Fruit fly (Drosophila melanogaster) whole organism, embryonic: ENCODE measurements around the gene MESR6.

Source experiments
- Aef1 ChIP-seq: fragments of 200-800 bp; sonication (Bioruptor generic); IDR thresholded peaks from 3 replicates; pipeline ENCODE4 v1.3.6; 2022; ENCODE audit warnings: missing biosample characterization, missing genetic modification characterization
- CG10366 ChIP-seq: fragments of 200-800 bp; sonication (Bioruptor generic); IDR thresholded peaks from 2 replicates; pipeline ENCODE4 v1.3.6; 2022; ENCODE audit warnings: missing biosample characterization, missing genetic modification characterization
- CG10543 ChIP-seq: fragments of 200-800 bp; sonication (Bioruptor generic); optimal IDR thresholded peaks from 3 replicates; lab custom pipeline; 2017; ENCODE audit warnings: missing biosample characterization, mild to moderate bottlenecking, missing genetic modification characterization, moderate library complexity
- CG12104 ChIP-seq: fragments of 200-800 bp; sonication (Bioruptor generic); optimal IDR thresholded peaks from 3 replicates; lab custom pipeline; 2016; ENCODE audit warnings: missing biosample characterization, missing genetic modification characterization
- CG12299 ChIP-seq: fragments of 200-800 bp; sonication (Bioruptor generic); optimal IDR thresholded peaks from 2 replicates; lab custom pipeline; 2018; ENCODE audit warnings: missing biosample characterization, mild to moderate bottlenecking, missing genetic modification characterization
- CG16779 ChIP-seq: fragments of 200-800 bp; sonication (Bioruptor generic); IDR thresholded peaks from 2 replicates; pipeline ENCODE4 v1.3.6; 2022; ENCODE audit warnings: missing biosample characterization, missing genetic modification characterization
- CG2202 ChIP-seq: fragments of 200-800 bp; sonication (Bioruptor generic); optimal IDR thresholded peaks from 2 replicates; lab custom pipeline; 2018; ENCODE audit warnings: missing biosample characterization, mild to moderate bottlenecking, missing genetic modification characterization
- CG30020 ChIP-seq: fragments of 200-800 bp; optimal IDR thresholded peaks from 2 replicates; lab custom pipeline; 2019; ENCODE audit warnings: missing biosample characterization, mild to moderate bottlenecking, missing genetic modification characterization, moderate library complexity
- CG31365 ChIP-seq: fragments of 200-800 bp; sonication (Bioruptor generic); optimal IDR thresholded peaks from 2 replicates; lab custom pipeline; 2018; ENCODE audit warnings: missing biosample characterization, mild to moderate bottlenecking, missing genetic modification characterization
- CG31388 ChIP-seq: fragments of 200-800 bp; sonication (Bioruptor generic); optimal IDR thresholded peaks from 2 replicates; lab custom pipeline; 2016; ENCODE audit warnings: missing biosample characterization, missing genetic modification characterization
- CG3995 ChIP-seq: fragments of 200-800 bp; sonication (Bioruptor generic); optimal IDR thresholded peaks from 3 replicates; lab custom pipeline; 2016; ENCODE audit warnings: missing biosample characterization, missing genetic modification characterization
- CG4328 ChIP-seq: fragments of 200-800 bp; sonication (Bioruptor generic); optimal IDR thresholded peaks from 3 replicates; lab custom pipeline; 2017; ENCODE audit warnings: missing biosample characterization, missing genetic modification reagents, missing genetic modification characterization
- CG43689 ChIP-seq: fragments of 200-800 bp; sonication (Bioruptor generic); IDR thresholded peaks from 2 replicates; pipeline ENCODE4 v1.3.6; 2022; ENCODE audit warnings: missing biosample characterization, missing genetic modification characterization
- CG7928 ChIP-seq: fragments of 200-800 bp; sonication (Bioruptor generic); optimal IDR thresholded peaks from 2 replicates; lab custom pipeline; 2017; ENCODE audit warnings: missing biosample characterization, mild to moderate bottlenecking, missing genetic modification characterization
- CG8388 ChIP-seq: fragments of 200-800 bp; sonication (Bioruptor generic); optimal IDR thresholded peaks from 2 replicates; lab custom pipeline; 2019; ENCODE audit warnings: missing biosample characterization, mild to moderate bottlenecking, missing genetic modification characterization, moderate library complexity
- CG9215 ChIP-seq: fragments of 200-800 bp; sonication (Bioruptor generic); IDR thresholded peaks from 2 replicates; pipeline ENCODE4 v1.3.6; 2022; ENCODE audit warnings: missing biosample characterization, missing genetic modification characterization
- CHES-1-like ChIP-seq: fragments of 200-800 bp; sonication (Bioruptor generic); optimal IDR thresholded peaks from 2 replicates; lab custom pipeline; 2016; ENCODE audit warnings: missing biosample characterization, missing genetic modification characterization
- D ChIP-seq, 2 experiments: fragments of 200-800 bp in 1 of 2; fragments of >200 bp in 1 of 2; sonication (Bioruptor generic) in 1 of 2; optimal IDR thresholded peaks; 2 replicates in 1 of 2; 3 replicates in 1 of 2; lab custom pipeline; 2017; ENCODE audit warnings: mild to moderate bottlenecking in 1 of 2, missing biosample characterization in 1 of 2, missing genetic modification characterization in 1 of 2, missing genetic modification reagents in 1 of 2
- Dref ChIP-seq: fragments of 200-800 bp; sonication (Bioruptor generic); IDR thresholded peaks from 2 replicates; pipeline ENCODE4 v1.3.6; 2022; ENCODE audit warnings: missing biosample characterization, missing genetic modification characterization
- Drgx ChIP-seq: fragments of 200-800 bp; sonication (Bioruptor generic); IDR thresholded peaks from 2 replicates; pipeline ENCODE4 v1.3.6; 2022; ENCODE audit warnings: missing biosample characterization, missing genetic modification characterization
- Gsc ChIP-seq: fragments of 200-800 bp; sonication (Bioruptor generic); IDR thresholded peaks from 2 replicates; pipeline ENCODE4 v1.3.6; 2022; ENCODE audit warnings: missing biosample characterization, missing genetic modification characterization
- MESR4 ChIP-seq: fragments of 200-800 bp; sonication (Bioruptor generic); optimal IDR thresholded peaks from 2 replicates; lab custom pipeline; 2018; ENCODE audit warnings: missing biosample characterization, mild to moderate bottlenecking, missing genetic modification characterization, moderate library complexity
- Mrtf ChIP-seq: fragments of 200-800 bp; sonication (Bioruptor generic); IDR thresholded peaks from 3 replicates; pipeline ENCODE4 v1.3.6; 2022; ENCODE audit warnings: missing biosample characterization, missing genetic modification characterization
- NC2β ChIP-seq: fragments of 200-800 bp; sonication (Bioruptor generic); optimal IDR thresholded peaks from 2 replicates; lab custom pipeline; 2016; ENCODE audit warnings: missing biosample characterization, missing genetic modification characterization
- NK7.1 ChIP-seq: fragments of 200-800 bp; sonication (Bioruptor generic); optimal IDR thresholded peaks from 3 replicates; lab custom pipeline; 2016; ENCODE audit warnings: missing biosample characterization, missing genetic modification characterization
- Optix ChIP-seq: fragments of 200-800 bp; sonication (Bioruptor generic); IDR thresholded peaks from 3 replicates; pipeline ENCODE4 v1.3.6; 2022; ENCODE audit warnings: missing biosample characterization, missing genetic modification characterization
- Ravus ChIP-seq: fragments of 200-800 bp; sonication (Bioruptor generic); IDR thresholded peaks from 2 replicates; pipeline ENCODE4 v1.3.6; 2022; ENCODE audit warnings: missing biosample characterization, missing genetic modification characterization
- Six4 ChIP-seq: fragments of 200-800 bp; sonication (Bioruptor generic); optimal IDR thresholded peaks from 2 replicates; lab custom pipeline; 2016; ENCODE audit warnings: missing biosample characterization, missing genetic modification characterization
- Tbp ChIP-seq: fragments of >200 bp; optimal IDR thresholded peaks from 2 replicates; lab custom pipeline; 2018; ENCODE audit warnings: missing biosample characterization, missing genetic modification characterization
- bab2 ChIP-seq: fragments of 200-800 bp; sonication (Bioruptor generic); optimal IDR thresholded peaks from 2 replicates; lab custom pipeline; 2016; ENCODE audit warnings: missing biosample characterization, missing genetic modification characterization
- chif ChIP-seq, 2 experiments: fragments of 200-800 bp; sonication (Bioruptor generic); optimal IDR thresholded peaks; 3 replicates each; lab custom pipeline; 2016; ENCODE audit warnings: missing biosample characterization in 2 of 2, missing genetic modification characterization in 2 of 2
- corto ChIP-seq: fragments of 200-800 bp; sonication (Bioruptor generic); optimal IDR thresholded peaks from 2 replicates; lab custom pipeline; 2016; ENCODE audit warnings: missing biosample characterization, mild to moderate bottlenecking, missing genetic modification characterization, moderate library complexity
- crc ChIP-seq: fragments of 200-800 bp; sonication (Bioruptor generic); optimal IDR thresholded peaks from 2 replicates; lab custom pipeline; 2016; ENCODE audit warnings: missing biosample characterization, missing genetic modification characterization
- danr ChIP-seq: fragments of 200-800 bp; sonication (Bioruptor generic); IDR thresholded peaks from 2 replicates; pipeline ENCODE4 v1.3.6; 2022; ENCODE audit warnings: missing biosample characterization, missing genetic modification characterization
- fd102C ChIP-seq: fragments of 200-800 bp; sonication (Bioruptor generic); optimal IDR thresholded peaks from 2 replicates; lab custom pipeline; 2018; ENCODE audit warnings: missing biosample characterization, mild to moderate bottlenecking, missing genetic modification characterization, moderate library complexity
- gt ChIP-seq: fragments of 200-800 bp; sonication (Bioruptor generic); IDR thresholded peaks from 2 replicates; pipeline ENCODE4 v1.3.6; 2022; ENCODE audit warnings: missing biosample characterization, missing genetic modification characterization
- hbn ChIP-seq: fragments of 200-800 bp; sonication (Bioruptor generic); IDR thresholded peaks from 2 replicates; pipeline ENCODE4 v1.3.6; 2022; ENCODE audit warnings: missing biosample characterization, missing genetic modification characterization; ENCODE audit not compliant: partially characterized antibody
- jing ChIP-seq: fragments of 200-800 bp; sonication (Bioruptor generic); optimal IDR thresholded peaks from 2 replicates; lab custom pipeline; 2018; ENCODE audit warnings: missing biosample characterization, mild to moderate bottlenecking, missing genetic modification characterization
- lola ChIP-seq, 3 experiments: fragments of >200 bp in 2 of 3; fragments of 200-800 bp in 1 of 3; sonication (Bioruptor generic) in 1 of 3; optimal IDR thresholded peaks; 2 replicates each; lab custom pipeline; 2017 to 2019; ENCODE audit warnings: missing biosample characterization in 3 of 3, missing genetic modification characterization in 3 of 3, mild to moderate bottlenecking in 1 of 3, moderate library complexity in 1 of 3
- pnt ChIP-seq: fragments of 200-800 bp; sonication (Bioruptor generic); optimal IDR thresholded peaks from 3 replicates; lab custom pipeline; 2016; ENCODE audit warnings: missing biosample characterization, missing genetic modification characterization
- pros ChIP-seq: fragments of 200-800 bp; sonication (Bioruptor generic); optimal IDR thresholded peaks from 3 replicates; lab custom pipeline; 2019; ENCODE audit warnings: missing biosample characterization, mild to moderate bottlenecking, missing genetic modification characterization, moderate library complexity
- ranshi ChIP-seq: fragments of 200-800 bp; sonication (Bioruptor generic); IDR thresholded peaks from 2 replicates; pipeline ENCODE4 v1.3.6; 2022; ENCODE audit warnings: missing biosample characterization, missing genetic modification characterization
- scrt ChIP-seq: fragments of 200-800 bp; sonication (Bioruptor generic); optimal IDR thresholded peaks from 2 replicates; lab custom pipeline; 2018; ENCODE audit warnings: missing biosample characterization, mild to moderate bottlenecking, missing genetic modification characterization, moderate library complexity
- seq ChIP-seq: fragments of 200-800 bp; sonication (Bioruptor generic); IDR thresholded peaks from 2 replicates; pipeline ENCODE4 v1.3.6; 2022; ENCODE audit warnings: missing biosample characterization, missing genetic modification characterization
- slou ChIP-seq: fragments of 200-800 bp; sonication (Bioruptor generic); optimal IDR thresholded peaks from 3 replicates; lab custom pipeline; 2016; ENCODE audit warnings: missing biosample characterization, missing genetic modification characterization
- sqz ChIP-seq: fragments of 200-800 bp; sonication (Bioruptor generic); optimal IDR thresholded peaks from 3 replicates; lab custom pipeline; 2018; ENCODE audit warnings: missing biosample characterization, mild to moderate bottlenecking, missing genetic modification characterization
- tin ChIP-seq: fragments of 200-800 bp; sonication (Bioruptor generic); optimal IDR thresholded peaks from 3 replicates; lab custom pipeline; 2016; ENCODE audit warnings: missing biosample characterization, missing genetic modification characterization
- toy ChIP-seq: fragments of 200-800 bp; sonication (Bioruptor generic); IDR thresholded peaks from 2 replicates; pipeline ENCODE4 v1.3.6; 2022; ENCODE audit warnings: missing biosample characterization, missing genetic modification characterization
- unpg ChIP-seq: fragments of 200-800 bp; sonication (Bioruptor generic); optimal IDR thresholded peaks from 3 replicates; lab custom pipeline; 2018; ENCODE audit warnings: missing biosample characterization, mild to moderate bottlenecking, missing genetic modification characterization, moderate library complexity

The MESR6 gene

DNA sequence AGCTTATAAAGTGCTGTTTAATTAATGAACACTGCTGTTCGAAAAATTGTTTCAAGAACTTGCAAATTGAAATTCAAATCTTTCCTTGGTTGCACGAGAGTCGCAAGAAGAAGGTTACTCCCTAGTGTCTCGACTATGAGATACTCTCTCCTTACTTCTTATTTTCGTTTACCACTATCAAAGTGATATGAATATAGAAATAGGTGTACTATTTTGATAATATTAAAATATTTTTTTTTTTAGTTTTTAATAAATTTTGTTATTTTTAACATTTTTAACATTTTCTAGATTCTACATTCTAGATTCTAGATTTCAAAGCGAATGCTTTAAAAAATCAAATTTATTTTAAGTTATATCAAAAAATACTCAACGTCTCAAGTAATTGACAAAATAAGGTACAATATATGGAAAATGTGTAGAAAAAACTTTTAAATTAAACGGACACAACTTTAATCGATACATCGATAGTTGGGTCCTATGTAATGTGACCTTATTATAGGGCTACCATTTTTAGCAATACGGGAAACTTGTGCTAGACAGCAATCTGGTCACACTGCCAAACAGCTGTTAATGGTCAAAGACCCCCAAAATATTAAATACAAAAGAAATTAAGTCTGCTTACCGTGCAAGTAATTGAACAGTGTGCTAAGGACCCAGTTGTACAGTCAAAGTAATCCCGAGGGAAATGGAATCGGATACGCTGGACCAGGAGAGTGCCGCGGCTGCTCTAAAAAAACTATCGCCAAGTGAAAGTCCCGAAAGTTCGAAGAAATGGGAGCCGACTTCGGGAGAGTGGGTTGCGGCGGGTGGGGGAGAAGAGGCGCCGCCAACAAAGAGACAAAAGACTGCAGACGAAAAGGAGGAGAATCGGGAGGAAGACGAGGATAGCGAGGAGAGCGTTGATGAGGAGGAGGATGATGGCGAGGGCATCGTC, at the start of gene MESR6 (continued):
- TF ChIP-seq Six4 (no peak), pros (GFP tag; lab: Kevin White, UChicago) (no peak), D (optimal IDR thresholded peaks at IDR 0.05; lab: Kevin White, UChicago) (peak; percentile 14), D (GFP tag; optimal IDR thresholded peaks at IDR 0.05; lab: Kevin White, UChicago) (no peak), Dref (GFP tag; lab: Robert Waterston, UW) (peak; percentile 91), Gsc (no peak), crc (GFP tag; lab: Kevin White, UChicago) (no peak), CG2202 (tag; lab: Kevin White, UChicago) (no peak), CG30020 (tag; lab: Kevin White, UChicago) (peak; percentile 41), NK7.1 (GFP tag; lab: Kevin White, UChicago) (no peak), ranshi (GFP tag; lab: Robert Waterston, UW) (peak; percentile 51; the same call in 1 of the 2 replicates), Optix (GFP tag; lab: Robert Waterston, UW) (no peak), CG4328 (GFP tag; lab: Kevin White, UChicago) (no peak), Ravus (GFP tag; lab: Robert Waterston, UW) (no peak; the same call in 1 of the 2 replicates), unpg (GFP tag; lab: Kevin White, UChicago) (peak; percentile 34), Tbp (GFP tag; lab: Kevin White, UChicago) (no peak), CG16779 (GFP tag; lab: Robert Waterston, UW) (no peak), CG31388 (GFP tag; lab: Kevin White, UChicago) (no peak), Drgx (GFP tag; lab: Robert Waterston, UW) (no peak), NC2β (GFP tag; lab: Kevin White, UChicago) (no peak), jing (GFP tag; lab: Kevin White, UChicago) (no peak), CG12104 (GFP tag; lab: Kevin White, UChicago) (no peak), Mrtf (no peak), Aef1 (no peak), MESR4 (GFP tag; lab: Kevin White, UChicago) (peak; percentile 84), CG8388 (no peak), corto (GFP tag; lab: Kevin White, UChicago) (no peak), CG3995 (GFP tag; lab: Kevin White, UChicago) (no peak), slou (GFP tag; lab: Kevin White, UChicago) (no peak), lola (GFP tag; optimal IDR thresholded peaks at IDR 0.05; lab: Kevin White, UChicago) (no peak), CG10543 (GFP tag; lab: Kevin White, UChicago) (no peak), scrt (no peak), danr (GFP tag; lab: Robert Waterston, UW) (no peak), CG10366 (GFP tag; lab: Robert Waterston, UW) (no peak; the same call in 1 of the 2 replicates), CG43689 (GFP tag; lab: Robert Waterston, UW) (no peak), gt (no peak), bab2 (GFP tag; lab: Kevin White, UChicago) (no peak), CG31365 (tag; lab: Kevin White, UChicago) (no peak), toy (GFP tag; lab: Robert Waterston, UW) (no peak), CHES-1-like (peak; percentile 20), chif (GFP tag; optimal IDR thresholded peaks at IDR 0.05; lab: Kevin White, UChicago) (peak in 1 of 2 experiments; percentile 2), CG12299 (tag; lab: Kevin White, UChicago) (no peak), seq (GFP tag; lab: Robert Waterston, UW) (no peak; the same call in 1 of the 2 replicates), hbn (GFP tag; lab: Robert Waterston, UW) (peak; percentile 83), pnt (GFP tag; lab: Kevin White, UChicago) (no peak), fd102C (GFP tag; lab: Kevin White, UChicago) (no peak), tin (no peak), CG7928 (GFP tag; lab: Kevin White, UChicago) (peak; percentile 83), sqz (no peak), CG9215 (GFP tag; lab: Robert Waterston, UW) (no peak)
